Fruit fly (Drosophila melanogaster): ENCODE data around the gene CG1812.

CG1812 gene

dm6 chrX:20511382-20511853 is at the start of gene CG1812 (continued):
- TF ChIP-seq inv (GFP tag; IDR thresholded peaks at IDR 0.05; ENCODE audit: partially characterized antibody) = no peak
- TF ChIP-seq bbx (GFP tag; IDR thresholded peaks at IDR 0.05; ENCODE audit: partially characterized antibody) = no peak
- peak; percentile 48 for TF ChIP-seq her (GFP tag; optimal IDR thresholded peaks at IDR 0.05)
- TF ChIP-seq cad (GFP tag; optimal IDR thresholded peaks at IDR 0.05) = no peak
- TF ChIP-seq CG17612 (GFP tag; IDR thresholded peaks at IDR 0.05) = no peak
- TF ChIP-seq D (optimal IDR thresholded peaks at IDR 0.05) = no peak
- TF ChIP-seq D (GFP tag; optimal IDR thresholded peaks at IDR 0.05) = no peak
- TF ChIP-seq CG10431 (GFP tag; optimal IDR thresholded peaks at IDR 0.05) = no peak
- no peak for TF ChIP-seq CG17361 (GFP tag; IDR thresholded peaks at IDR 0.05)
- TF ChIP-seq Hey (tag; optimal IDR thresholded peaks at IDR 0.05) = no peak
- peak; percentile 50; the same call in 1 of the 2 replicates for TF ChIP-seq CG14014 (GFP tag; IDR thresholded peaks at IDR 0.05)
- no peak for TF ChIP-seq salm (tag; optimal IDR thresholded peaks at IDR 0.05)
- no peak for TF ChIP-seq CG2202 (tag; optimal IDR thresholded peaks at IDR 0.05)
- TF ChIP-seq Chrac-16 (GFP tag; optimal IDR thresholded peaks at IDR 0.05) = no peak
- TF ChIP-seq sima (GFP tag; optimal IDR thresholded peaks at IDR 0.05) = no peak
- TF ChIP-seq Xrp1 (GFP tag; IDR thresholded peaks at IDR 0.05) = peak; percentile 60; the same call in 1 of the 2 replicates
- TF ChIP-seq CG2129 (GFP tag; IDR thresholded peaks at IDR 0.05; ENCODE audit: partially characterized antibody) = no peak
- TF ChIP-seq Ssrp (tag; optimal IDR thresholded peaks at IDR 0.05) = no peak
- no peak for TF ChIP-seq CG18476 (GFP tag; optimal IDR thresholded peaks at IDR 0.05)
- TF ChIP-seq shn (GFP tag; optimal IDR thresholded peaks at IDR 0.05) = peak; percentile 60
- no peak for TF ChIP-seq Antp (GFP tag; optimal IDR thresholded peaks at IDR 0.05)
- TF ChIP-seq CG31441 (GFP tag; IDR thresholded peaks at IDR 0.05) = no peak
- TF ChIP-seq da (GFP tag; optimal IDR thresholded peaks at IDR 0.05) = no peak
- TF ChIP-seq CG8388 (GFP tag; optimal IDR thresholded peaks at IDR 0.05) = peak; percentile 5
- peak; percentile 77 for TF ChIP-seq Rfx (GFP tag; IDR thresholded peaks at IDR 0.05)
- no peak for TF ChIP-seq fd3F (GFP tag; optimal IDR thresholded peaks at IDR 0.05)
- TF ChIP-seq Ets65A (GFP tag) = peak; percentile 81
- peak in 1 of 2 experiments; percentile 6 for TF ChIP-seq chif (GFP tag; optimal IDR thresholded peaks at IDR 0.05)
- peak; percentile 25 for TF ChIP-seq trem (tag; optimal IDR thresholded peaks at IDR 0.05)
- TF ChIP-seq Doc3 (GFP tag; IDR thresholded peaks at IDR 0.05; ENCODE audit: partially characterized antibody) = no peak
- TF ChIP-seq Sox100B (GFP tag; optimal IDR thresholded peaks at IDR 0.05) = no peak
- TF ChIP-seq Ravus (GFP tag; IDR thresholded peaks at IDR 0.05) = no peak
- TF ChIP-seq Poxn (GFP tag; IDR thresholded peaks at IDR 0.05) = no peak
- TF ChIP-seq CG4328 (GFP tag; optimal IDR thresholded peaks at IDR 0.05) = no peak
- no peak for TF ChIP-seq CG12155 (GFP tag; optimal IDR thresholded peaks at IDR 0.05)
- peak; percentile 1 for TF ChIP-seq gfzf (GFP tag; optimal IDR thresholded peaks at IDR 0.05)
- no peak for TF ChIP-seq D19A (tag; optimal IDR thresholded peaks at IDR 0.05)
- TF ChIP-seq Gug (GFP tag; IDR thresholded peaks at IDR 0.05) = peak; percentile 38; the same call in 1 of the 4 replicates
- peak; percentile 67 for TF ChIP-seq stc (GFP tag; IDR thresholded peaks at IDR 0.05)
- no peak for TF ChIP-seq CG10147 (GFP tag; optimal IDR thresholded peaks at IDR 0.05)
- peak; percentile 8 for TF ChIP-seq nerfin-1 (tag; optimal IDR thresholded peaks at IDR 0.05)
- no peak for TF ChIP-seq chinmo (GFP tag; IDR thresholded peaks at IDR 0.05; ENCODE audit: partially characterized antibody)
- TF ChIP-seq CG5953 (GFP tag; IDR thresholded peaks at IDR 0.05) = no peak
- no peak for TF ChIP-seq CG17186 (GFP tag; optimal IDR thresholded peaks at IDR 0.05)
- no peak for TF ChIP-seq cwo (GFP tag; optimal IDR thresholded peaks at IDR 0.05)
- TF ChIP-seq CG5245 (GFP tag; optimal IDR thresholded peaks at IDR 0.05) = no peak
- TF ChIP-seq CG2889 (GFP tag; IDR thresholded peaks at IDR 0.05) = no peak
- TF ChIP-seq CG3847 (GFP tag; IDR thresholded peaks at IDR 0.05) = peak; percentile 42
- TF ChIP-seq schlank (tag; optimal IDR thresholded peaks at IDR 0.05) = peak; percentile 17
- no peak for TF ChIP-seq sim (GFP tag; IDR thresholded peaks at IDR 0.05)
- TF ChIP-seq disco-r (GFP tag; optimal IDR thresholded peaks at IDR 0.05) = peak; percentile 0
- TF ChIP-seq Bgb (GFP tag; IDR thresholded peaks at IDR 0.05; ENCODE audit: partially characterized antibody) = no peak; the same call in 1 of the 2 replicates
